Fruit fly (Drosophila melanogaster): Measurements from ENCODE around the gene Cht7.

Cht7 gene

dm6 chr3L:3042150-3043049 is 64.4 kb downstream of the Cht7 start, which contains the start of gene Prx4:
Gene Prx4, plus strand, starts transcription at chr3L:3042359.
- peak; percentile 82 for TF ChIP-seq noc (tag; optimal IDR thresholded peaks at IDR 0.05)

Data from whole organism, larva.